Worm (Caenorhabditis elegans) whole organism, L4 larva: Measurements from ENCODE around the gene srx-95.
A peak's percentile ranks its signal among the peaks of the same experiment; 100 is the strongest.

Experiments
- D1046.2 ChIP-seq: fragments of 200-800 bp; sonication (Bioruptor generic); IDR thresholded peaks from 2 replicates; pipeline ENCODE4 v1.3.6; 2022; ENCODE audit warnings: missing genetic modification characterization, missing compliant biosample characterization
- F44E2.7 ChIP-seq: fragments of 200-800 bp; sonication (Bioruptor generic); IDR thresholded peaks from 2 replicates; pipeline ENCODE4 v2.1.2; 2022; ENCODE audit warnings: missing genetic modification characterization, missing compliant biosample characterization
- R02D3.7 ChIP-seq: fragments of 150-350 bp; sonication (generic microtip); optimal IDR thresholded peaks from 3 replicates; lab custom pipeline; 2014; ENCODE audit warnings: missing biosample characterization, missing genetic modification characterization
- T26A8.4 ChIP-seq: fragments of 200-800 bp; sonication (Bioruptor generic); IDR thresholded peaks from 2 replicates; pipeline ENCODE4 v1.3.6; 2022; ENCODE audit warnings: missing genetic modification characterization, missing compliant biosample characterization
- Y105C5A.15 ChIP-seq: fragments of 200-800 bp; sonication (Bioruptor generic); IDR thresholded peaks from 2 replicates; pipeline ENCODE4 v1.3.6; 2022; ENCODE audit warnings: missing genetic modification characterization, missing compliant biosample characterization
- Y48G9A.11 ChIP-seq: fragments of 200-800 bp; sonication (Bioruptor generic); IDR thresholded peaks from 2 replicates; pipeline ENCODE4 v1.3.6; 2022; ENCODE audit warnings: missing genetic modification reagents, missing genetic modification characterization, missing compliant biosample characterization
- ZK337.2 ChIP-seq: fragments of 200-800 bp; sonication (Bioruptor generic); IDR thresholded peaks from 2 replicates; pipeline ENCODE4 v1.3.6; 2022; ENCODE audit warnings: missing genetic modification reagents, missing genetic modification characterization, missing compliant biosample characterization
- aha-1 ChIP-seq: fragments of 150-350 bp; peaks from one replicate; lab custom pipeline; 2014; ENCODE audit warnings: missing biosample characterization, missing genetic modification characterization
- ama-1 ChIP-seq: fragments of 150-350 bp; optimal IDR thresholded peaks from 2 replicates; lab custom pipeline; 2014; ENCODE audit warnings: inconsistent platforms, mixed read lengths
- arid-1 ChIP-seq: fragments of 200-800 bp; sonication (Bioruptor generic); conservative IDR thresholded peaks from 2 replicates; pipeline ENCODE4 v1.3.6; 2022; ENCODE audit warnings: missing genetic modification reagents, missing genetic modification characterization, missing compliant biosample characterization
- ctbp-1 ChIP-seq: fragments of 200-800 bp; sonication (Bioruptor generic); IDR thresholded peaks from 2 replicates; pipeline ENCODE4 v1.3.6; 2022; ENCODE audit warnings: missing genetic modification reagents, missing genetic modification characterization, missing compliant biosample characterization
- daf-16 ChIP-seq, 3 experiments: sonication (generic microtip); optimal IDR thresholded peaks; 2 replicates each; lab custom pipeline; 2016 to 2017; ENCODE audit warnings: missing genetic modification characterization in 3 of 3, missing genetic modification reagents in 3 of 3, mild to moderate bottlenecking in 2 of 3, missing compliant biosample characterization in 2 of 3, missing biosample characterization in 1 of 3, moderate library complexity in 1 of 3
- daf-19 ChIP-seq: fragments of 200-800 bp; sonication (Bioruptor generic); conservative IDR thresholded peaks from 2 replicates; pipeline ENCODE4 v1.3.6; 2022; ENCODE audit warnings: missing genetic modification characterization, missing compliant biosample characterization
- dmd-6 ChIP-seq: fragments of 200-800 bp; sonication (Bioruptor generic); IDR thresholded peaks from 2 replicates; pipeline ENCODE4 v1.3.6; 2022; ENCODE audit warnings: missing genetic modification reagents, missing genetic modification characterization, missing compliant biosample characterization
- dpl-1 ChIP-seq: fragments of 150-350 bp; optimal IDR thresholded peaks from 2 replicates; lab custom pipeline; 2014; ENCODE audit warnings: missing biosample characterization, missing genetic modification reagents, missing genetic modification characterization
- dve-1 ChIP-seq: sonication (generic microtip); optimal IDR thresholded peaks from 2 replicates; lab custom pipeline; 2017; ENCODE audit warnings: antibody characterized with exemption, mild to moderate bottlenecking, missing genetic modification characterization, missing compliant biosample characterization; ENCODE audit not compliant: insufficient read depth
- egl-27 ChIP-seq: sonication (generic microtip); optimal IDR thresholded peaks from 3 replicates; lab custom pipeline; 2017; ENCODE audit warnings: missing biosample characterization, missing genetic modification reagents, missing genetic modification characterization
- egl-43 ChIP-seq: fragments of 200-800 bp; sonication (Bioruptor generic); IDR thresholded peaks from 2 replicates; pipeline ENCODE4 v1.3.6; 2022; ENCODE audit warnings: missing genetic modification reagents, missing genetic modification characterization, missing compliant biosample characterization
- hlh-11 ChIP-seq: fragments of 200-800 bp; sonication (Bioruptor generic); optimal IDR thresholded peaks from 2 replicates; lab custom pipeline; 2018; ENCODE audit warnings: mild to moderate bottlenecking, missing genetic modification characterization, missing compliant biosample characterization
- hmg-1.1 ChIP-seq: fragments of 200-800 bp; sonication (Bioruptor generic); IDR thresholded peaks from 2 replicates; pipeline ENCODE4 v1.3.6; 2022; ENCODE audit warnings: missing genetic modification reagents, missing genetic modification characterization, missing compliant biosample characterization
- lin-29 ChIP-seq: fragments of 200-800 bp; sonication (Bioruptor generic); IDR thresholded peaks from 2 replicates; pipeline ENCODE4 v1.3.6; 2022; ENCODE audit warnings: missing genetic modification reagents, missing genetic modification characterization, missing compliant biosample characterization
- lir-3 ChIP-seq: sonication (generic microtip); optimal IDR thresholded peaks from 2 replicates; lab custom pipeline; 2016; ENCODE audit warnings: mild to moderate bottlenecking, missing genetic modification characterization, missing compliant biosample characterization
- madf-5 ChIP-seq, 2 experiments: fragments of 200-800 bp; sonication (Bioruptor generic); IDR thresholded peaks; 2 replicates each; pipeline ENCODE4 v1.3.6; 2022; ENCODE audit warnings: missing compliant biosample characterization in 2 of 2, missing genetic modification characterization in 2 of 2
- mxl-2 ChIP-seq: fragments of 200-800 bp; sonication (Bioruptor generic); conservative IDR thresholded peaks from 2 replicates; pipeline ENCODE4 v1.3.6; 2022; ENCODE audit warnings: missing genetic modification reagents, missing genetic modification characterization, missing compliant biosample characterization
- mxl-3 ChIP-seq: fragments of 200-800 bp; sonication (Bioruptor generic); optimal IDR thresholded peaks from 2 replicates; lab custom pipeline; 2018; ENCODE audit warnings: mild to moderate bottlenecking, missing genetic modification characterization, missing compliant biosample characterization
- nhr-102 ChIP-seq: sonication (generic microtip); optimal IDR thresholded peaks from 2 replicates; lab custom pipeline; 2016; ENCODE audit warnings: mild to moderate bottlenecking, missing genetic modification characterization, moderate library complexity, missing compliant biosample characterization
- nhr-28 ChIP-seq: fragments of 150-350 bp; optimal IDR thresholded peaks from 2 replicates; lab custom pipeline; 2014; ENCODE audit warnings: missing biosample characterization, missing genetic modification characterization
- nhr-41 ChIP-seq: fragments of 200-800 bp; sonication (Bioruptor generic); IDR thresholded peaks from 2 replicates; pipeline ENCODE4 v1.3.6; 2022; ENCODE audit warnings: missing genetic modification reagents, missing genetic modification characterization, missing compliant biosample characterization
- nhr-76 ChIP-seq: fragments of 150-350 bp; optimal IDR thresholded peaks from 2 replicates; lab custom pipeline; 2014; ENCODE audit warnings: missing biosample characterization, missing genetic modification characterization
- php-3 ChIP-seq: fragments of 200-800 bp; sonication (Bioruptor generic); IDR thresholded peaks from 2 replicates; pipeline ENCODE4 v1.3.6; 2022; ENCODE audit warnings: missing genetic modification reagents, missing genetic modification characterization, missing compliant biosample characterization
- sdz-12 ChIP-seq: fragments of 200-800 bp; sonication (Bioruptor generic); optimal IDR thresholded peaks from 2 replicates; lab custom pipeline; 2018; ENCODE audit warnings: mild to moderate bottlenecking, missing genetic modification characterization, missing compliant biosample characterization
- skn-1 ChIP-seq: fragments of 150-350 bp; optimal IDR thresholded peaks from 2 replicates; lab custom pipeline; 2014; ENCODE audit warnings: missing biosample characterization, missing genetic modification characterization
- spr-3 ChIP-seq: fragments of 200-800 bp; sonication (Bioruptor generic); optimal IDR thresholded peaks from 2 replicates; lab custom pipeline; 2018; ENCODE audit warnings: mild to moderate bottlenecking, missing genetic modification characterization, missing compliant biosample characterization
- unc-62 ChIP-seq, 3 experiments: fragments of 150-350 bp in 1 of 3; sonication (generic microtip); optimal IDR thresholded peaks in 2 of 3; peaks in 1 of 3; 1 replicate in 1 of 3; 2 replicates in 2 of 3; lab custom pipeline; 2014 to 2017; ENCODE audit warnings: missing biosample characterization in 3 of 3, missing genetic modification characterization in 3 of 3, missing genetic modification reagents in 3 of 3, missing genotype in 1 of 3
- zag-1 ChIP-seq: fragments of 150-350 bp; optimal IDR thresholded peaks from 2 replicates; lab custom pipeline; 2014; ENCODE audit warnings: missing biosample characterization, missing genetic modification characterization
- zip-11 ChIP-seq: fragments of 200-800 bp; sonication (Bioruptor generic); IDR thresholded peaks from 2 replicates; pipeline ENCODE4 v1.3.6; 2022; ENCODE audit warnings: missing genetic modification characterization, missing compliant biosample characterization
- ztf-11 ChIP-seq: fragments of 150-350 bp; optimal IDR thresholded peaks from 2 replicates; lab custom pipeline; 2014; ENCODE audit warnings: missing biosample characterization, missing genetic modification characterization
- ztf-7 ChIP-seq: fragments of 150-350 bp; optimal IDR thresholded peaks from 2 replicates; lab custom pipeline; 2014; ENCODE audit warnings: missing biosample characterization, missing genetic modification characterization

Gene srx-95

ce11 chrII:6718221-6718620 lies 36.4 kb downstream of the srx-95 start, which contains the start of gene tsp-10:
Gene tsp-10 (plus strand): TSS chrII:6718586.
- no peak for TF ChIP-seq nhr-41 (GFP tag; lab: Robert Waterston, UW)
- no peak for TF ChIP-seq T26A8.4 (GFP tag; lab: Robert Waterston, UW)
- no peak for TF ChIP-seq sdz-12 (GFP tag; lab: Kevin White, UChicago)
- TF ChIP-seq nhr-28 (tag; lab: Kevin White, UChicago) = peak; percentile 4
- no peak for TF ChIP-seq hmg-1.1
- TF ChIP-seq php-3 (GFP tag; lab: Robert Waterston, UW) = 0 out of 2 replicates have a peak, but pooled peaks have one; percentile 37
- TF ChIP-seq mxl-3 = no peak
- no peak for TF ChIP-seq arid-1 (GFP tag; lab: Robert Waterston, UW)
- no peak for TF ChIP-seq madf-5 (GFP tag; IDR thresholded peaks at IDR 0.05; lab: Robert Waterston, UW)
- TF ChIP-seq Y48G9A.11 (GFP tag; lab: Robert Waterston, UW) = no peak
- TF ChIP-seq egl-27 (tag; lab: Kevin White, UChicago) = no peak
- no peak for TF ChIP-seq lin-29 (GFP tag; lab: Robert Waterston, UW)
- TF ChIP-seq ZK337.2 (GFP tag; lab: Robert Waterston, UW) = no peak
- no peak for TF ChIP-seq egl-43
- TF ChIP-seq nhr-76 (tag; lab: Kevin White, UChicago) = no peak
- TF ChIP-seq dpl-1 (GFP tag; lab: Kevin White, UChicago) = no peak
- no peak for TF ChIP-seq mxl-2
- TF ChIP-seq daf-16 (GFP tag; optimal IDR thresholded peaks at IDR 0.05; lab: Kevin White, UChicago) = no peak
- peak; percentile 65 for TF ChIP-seq daf-16 (tag; optimal IDR thresholded peaks at IDR 0.05; lab: Kevin White, UChicago)
- peak; percentile 30 for TF ChIP-seq dve-1
- TF ChIP-seq, all 104 proteins: peak for 4

ce11 chrII:6716638-6717037 lies 37.9 kb downstream of the srx-95 start, which contains the start of the genes T14B4.5 and T14B4.20:
Gene T14B4.5 (plus strand): TSS chrII:6716863.
Gene T14B4.20 (plus strand): TSS chrII:6716901.
- TF ChIP-seq F44E2.7 (GFP tag; lab: Robert Waterston, UW) (no peak), hlh-11 (tag; lab: Kevin White, UChicago) (no peak), dmd-6 (GFP tag; lab: Robert Waterston, UW) (no peak), dve-1 (no peak), ctbp-1 (no peak), zag-1 (tag; lab: Kevin White, UChicago) (no peak), spr-3 (GFP tag; lab: Kevin White, UChicago) (no peak), daf-16 (GFP tag; optimal IDR thresholded peaks at IDR 0.05; lab: Kevin White, UChicago) (no peak), daf-16 (tag; optimal IDR thresholded peaks at IDR 0.05; lab: Kevin White, UChicago) (no peak), lir-3 (tag; lab: Kevin White, UChicago) (no peak)

DNA sequence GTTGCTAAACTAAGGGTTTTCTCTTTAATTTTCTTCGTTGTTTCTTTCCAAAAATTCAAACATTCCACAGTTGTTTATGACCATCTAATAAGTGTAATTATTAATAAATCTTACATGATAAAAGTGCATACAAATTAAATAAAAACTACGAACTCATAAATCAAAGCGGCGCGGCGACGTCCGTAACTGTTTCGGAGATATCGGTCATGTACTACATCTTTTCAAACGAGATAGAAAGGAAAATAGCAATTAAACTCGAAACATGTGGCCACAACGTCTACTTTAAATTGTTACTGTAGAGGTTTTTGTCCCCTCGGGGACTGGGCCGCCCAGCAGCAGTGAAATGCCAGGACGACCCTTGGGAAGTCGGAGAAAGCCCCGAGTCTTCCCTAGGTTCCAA lies 38.7 kb downstream of the srx-95 start:
- TF ChIP-seq Y105C5A.15 (GFP tag; lab: Robert Waterston, UW) (no peak), R02D3.7 (tag; lab: Kevin White, UChicago) (no peak), arid-1 (GFP tag; lab: Robert Waterston, UW) (no peak), T26A8.4 (GFP tag; lab: Robert Waterston, UW) (no peak), D1046.2 (no peak), ama-1 (lab: Kevin White, UChicago) (no peak), hmg-1.1 (no peak), ztf-7 (tag; lab: Kevin White, UChicago) (no peak), zip-11 (no peak), ztf-11 (no peak), daf-19 (GFP tag; lab: Robert Waterston, UW) (no peak), nhr-102 (tag; lab: Kevin White, UChicago) (no peak)

- TF ChIP-seq zip-11 (no peak), skn-1 (tag; lab: Kevin White, UChicago) (no peak), unc-62 (GFP tag; optimal IDR thresholded peaks at IDR 0.05 in 1 of 2; lab: Kevin White, UChicago) (peak in 1 of 2 experiments; percentile 61), unc-62 (tag; optimal IDR thresholded peaks at IDR 0.05; lab: Kevin White, UChicago) (no peak), nhr-28 (tag; lab: Kevin White, UChicago) (peak; percentile 13), php-3 (GFP tag; lab: Robert Waterston, UW) (no peak), aha-1 (peak; percentile 42)
Measured at ce11 chrII:6713832-6714342, 40.7 kb downstream of the srx-95 start, which contains the start of gene dpy-2. Gene dpy-2 (plus strand): TSS chrII:6714292.
